Worm (Caenorhabditis elegans): ENCODE measurements around the gene srz-97.

Gene srz-97

DNA sequence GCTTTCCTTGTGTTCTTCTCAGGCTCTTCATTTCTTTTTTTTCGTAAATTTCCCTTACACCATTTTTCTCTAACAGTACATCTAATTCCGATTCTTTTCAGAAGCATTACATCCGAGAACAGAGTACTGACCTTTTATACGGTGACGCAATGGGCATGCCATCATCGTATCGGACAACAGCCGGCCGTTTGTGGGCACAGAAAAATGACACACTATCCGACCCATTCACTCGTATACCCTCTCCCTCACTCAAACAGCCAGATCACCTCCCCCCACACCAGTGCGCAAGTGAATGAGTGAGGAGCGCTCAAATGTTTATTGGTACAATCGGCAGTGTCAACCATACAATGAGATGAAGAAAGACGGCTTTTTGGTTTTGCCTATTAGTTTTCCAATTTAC lies 33.1 kb upstream of the srz-97 start, which contains the start of gene R02D5.24:
TSS of gene R02D5.24 (plus strand) at position 205 of the 400 bp plus-strand sequence.
- TF ChIP-seq elt-1 (tag; optimal IDR thresholded peaks at IDR 0.05), result no peak
- TF ChIP-seq lin-39 (tag; optimal IDR thresholded peaks at IDR 0.05), result no peak
- no peak for TF ChIP-seq snpc-4 (tag; optimal IDR thresholded peaks at IDR 0.05)
- TF ChIP-seq nhr-23 (tag; optimal IDR thresholded peaks at IDR 0.05), result no peak
- no peak for TF ChIP-seq nhr-11 (tag; optimal IDR thresholded peaks at IDR 0.05)
- no peak for TF ChIP-seq nhr-25 (tag; optimal IDR thresholded peaks at IDR 0.05)
- no peak for TF ChIP-seq lin-11 (tag; optimal IDR thresholded peaks at IDR 0.05)
- no peak for TF ChIP-seq dmd-4 (tag; optimal IDR thresholded peaks at IDR 0.05)
- TF ChIP-seq C34F6.9 (tag; optimal IDR thresholded peaks at IDR 0.05), result no peak
- TF ChIP-seq unc-62 (GFP tag; optimal IDR thresholded peaks at IDR 0.05), result no peak
- no peak for TF ChIP-seq mab-5 (tag; optimal IDR thresholded peaks at IDR 0.05)
- TF ChIP-seq zag-1 (tag; optimal IDR thresholded peaks at IDR 0.05), result no peak

- TF ChIP-seq R02D3.7 (tag; optimal IDR thresholded peaks at IDR 0.05), result no peak
- TF ChIP-seq unc-55 (GFP tag; optimal IDR thresholded peaks at IDR 0.05), result peak; percentile 24
Measured at ce11 chrV:14500554-14500953, 32.5 kb upstream of the srz-97 start.

- TF ChIP-seq unc-62 (GFP tag; optimal IDR thresholded peaks at IDR 0.05) (no peak), sma-9 (GFP tag; optimal IDR thresholded peaks at IDR 0.05) (no peak), sma-9 (tag; optimal IDR thresholded peaks at IDR 0.05) (no peak), unc-39 (tag; optimal IDR thresholded peaks at IDR 0.05) (no peak), nhr-25 (tag; optimal IDR thresholded peaks at IDR 0.05) (peak; percentile 31), C34F6.9 (tag; optimal IDR thresholded peaks at IDR 0.05) (peak; percentile 11), skn-1 (tag; optimal IDR thresholded peaks at IDR 0.05) (no peak), F13H6.1 (tag; optimal IDR thresholded peaks at IDR 0.05) (peak; percentile 32), nhr-129 (tag; optimal IDR thresholded peaks at IDR 0.05) (peak; percentile 54)
Measured at ce11 chrV:14499074-14499864, 31.2 kb upstream of the srz-97 start.

- no peak for TF ChIP-seq ztf-11 (tag; optimal IDR thresholded peaks at IDR 0.05)
- TF ChIP-seq lin-13 (GFP tag; optimal IDR thresholded peaks at IDR 0.05), result no peak
- TF ChIP-seq nhr-12 (tag; optimal IDR thresholded peaks at IDR 0.05), result no peak
- no peak for TF ChIP-seq unc-62 (GFP tag; optimal IDR thresholded peaks at IDR 0.05)
- no peak for TF ChIP-seq nhr-25 (tag; optimal IDR thresholded peaks at IDR 0.05)
- TF ChIP-seq ceh-82 (tag; optimal IDR thresholded peaks at IDR 0.05), result no peak
- TF ChIP-seq lin-39 (tag; optimal IDR thresholded peaks at IDR 0.05), result no peak
Measured at ce11 chrV:14498204-14498603, 30.2 kb upstream of the srz-97 start.

DNA sequence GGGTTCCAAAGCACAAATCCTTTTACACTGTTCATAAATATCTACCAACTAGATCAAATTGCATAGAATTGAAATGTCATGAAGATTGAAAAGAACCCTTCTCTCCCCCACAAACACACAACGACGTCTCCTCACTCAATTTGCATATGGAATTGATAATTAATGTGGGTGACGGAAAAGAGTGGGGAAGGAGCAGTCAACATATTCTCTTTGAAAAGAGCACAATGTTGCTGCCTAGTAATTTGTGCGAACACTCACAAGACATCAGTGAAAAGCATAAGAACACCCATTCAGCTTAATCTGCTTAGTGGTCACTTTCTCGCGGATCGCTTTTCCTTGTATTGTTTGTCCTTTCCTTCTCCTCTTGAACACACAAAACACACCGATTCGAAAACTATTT lies 28.4 kb upstream of the srz-97 start:
- no peak for TF ChIP-seq zag-1 (tag; optimal IDR thresholded peaks at IDR 0.05)
- TF ChIP-seq aly-2 (tag; optimal IDR thresholded peaks at IDR 0.05), result no peak
- no peak for TF ChIP-seq mdl-1 (tag; optimal IDR thresholded peaks at IDR 0.05)
- no peak for TF ChIP-seq ztf-11 (tag; optimal IDR thresholded peaks at IDR 0.05)
- TF ChIP-seq elt-1 (tag; optimal IDR thresholded peaks at IDR 0.05), result no peak
- no peak for TF ChIP-seq lin-39 (tag; optimal IDR thresholded peaks at IDR 0.05)
- no peak for TF ChIP-seq alr-1 (tag; optimal IDR thresholded peaks at IDR 0.05)
- TF ChIP-seq elt-3 (tag; optimal IDR thresholded peaks at IDR 0.05), result no peak
- no peak for TF ChIP-seq egl-27 (tag; optimal IDR thresholded peaks at IDR 0.05)
- TF ChIP-seq mbf-1 (tag; optimal IDR thresholded peaks at IDR 0.05), result no peak
- TF ChIP-seq ztf-4 (tag; optimal IDR thresholded peaks at IDR 0.05), result no peak
- TF ChIP-seq unc-62 (GFP tag; optimal IDR thresholded peaks at IDR 0.05), result no peak
- no peak for TF ChIP-seq sem-4 (tag; optimal IDR thresholded peaks at IDR 0.05)
- TF ChIP-seq mab-5 (tag; optimal IDR thresholded peaks at IDR 0.05), result no peak
- TF ChIP-seq R02D3.7 (tag; optimal IDR thresholded peaks at IDR 0.05), result no peak
- no peak for TF ChIP-seq C34F6.9 (tag; optimal IDR thresholded peaks at IDR 0.05)
- no peak for TF ChIP-seq nhr-10 (tag; optimal IDR thresholded peaks at IDR 0.05)

- TF ChIP-seq lsy-2 (tag; optimal IDR thresholded peaks at IDR 0.05) (no peak), C34F6.9 (tag; optimal IDR thresholded peaks at IDR 0.05) (peak; percentile 17), mdl-1 (tag; optimal IDR thresholded peaks at IDR 0.05) (no peak), blmp-1 (tag; optimal IDR thresholded peaks at IDR 0.05; ENCODE audit: insufficient read depth) (peak; percentile 77), aly-2 (tag; optimal IDR thresholded peaks at IDR 0.05) (no peak), sem-4 (tag; optimal IDR thresholded peaks at IDR 0.05) (peak; percentile 21)
Measured at ce11 chrV:14495493-14495892, 27.4 kb upstream of the srz-97 start.

All from whole organism, L2 larva.